Fruit fly (Drosophila melanogaster) whole organism, wandering third instar larva: ENCODE results near the gene Reck.

Source experiments
- Abd-B ChIP-seq: fragments of >200 bp; optimal IDR thresholded peaks from 2 replicates; lab custom pipeline; 2017; ENCODE audit warnings: missing biosample characterization, missing genetic modification characterization
- CG32264 ChIP-seq: fragments of 200-800 bp; sonication (Bioruptor generic); optimal IDR thresholded peaks from 2 replicates; lab custom pipeline; 2016; ENCODE audit warnings: missing biosample characterization, missing genetic modification characterization
- CG9705 ChIP-seq: fragments of 200-800 bp; sonication (Bioruptor generic); optimal IDR thresholded peaks from 2 replicates; lab custom pipeline; 2018; ENCODE audit warnings: missing biosample characterization, mild to moderate bottlenecking, missing genetic modification characterization
- CrebA ChIP-seq: fragments of 200-800 bp; sonication (Bioruptor generic); optimal IDR thresholded peaks from 2 replicates; lab custom pipeline; 2016; ENCODE audit warnings: missing biosample characterization, mild to moderate bottlenecking, missing genetic modification characterization, borderline replicate concordance
- Dfd ChIP-seq: fragments of >200 bp; optimal IDR thresholded peaks from 2 replicates; lab custom pipeline; 2017; ENCODE audit warnings: missing biosample characterization, missing genetic modification characterization
- Dif ChIP-seq: fragments of 200-275, 200-300 bp; sonication (Bioruptor generic); optimal IDR thresholded peaks from 2 replicates; lab custom pipeline; 2018; ENCODE audit warnings: missing biosample characterization, missing genetic modification characterization; ENCODE audit not compliant: partially characterized antibody
- GATAd ChIP-seq: sonication (Bioruptor generic); optimal IDR thresholded peaks from 2 replicates; lab custom pipeline; 2016; ENCODE audit warnings: missing biosample characterization, missing genetic modification characterization
- HLH106 ChIP-seq: fragments of 200-800 bp; optimal IDR thresholded peaks from 3 replicates; lab custom pipeline; 2019; ENCODE audit warnings: missing biosample characterization, mild to moderate bottlenecking, missing genetic modification characterization, moderate library complexity
- Hnf4 ChIP-seq: fragments of 200-800 bp; sonication (Bioruptor generic); optimal IDR thresholded peaks from 2 replicates; lab custom pipeline; 2016; ENCODE audit warnings: missing biosample characterization, mild to moderate bottlenecking, missing genetic modification characterization
- Hr78 ChIP-seq: fragments of >200 bp; optimal IDR thresholded peaks from 2 replicates; lab custom pipeline; 2017; ENCODE audit warnings: missing biosample characterization, missing genetic modification characterization
- Hr83 ChIP-seq: fragments of 200-300 bp; sonication (Bioruptor generic); optimal IDR thresholded peaks from 2 replicates; lab custom pipeline; 2016; ENCODE audit warnings: missing biosample characterization, mild to moderate bottlenecking, missing genetic modification characterization, moderate library complexity; ENCODE audit not compliant: poor library complexity, severe bottlenecking
- Jra ChIP-seq: sonication (Bioruptor generic); optimal IDR thresholded peaks from 2 replicates; lab custom pipeline; 2016; ENCODE audit warnings: missing biosample characterization, missing genetic modification characterization
- Mio ChIP-seq: sonication (Bioruptor generic); optimal IDR thresholded peaks from 2 replicates; lab custom pipeline; 2016; ENCODE audit warnings: missing biosample characterization, missing genetic modification characterization
- Myc ChIP-seq: fragments of >200 bp; optimal IDR thresholded peaks from 2 replicates; lab custom pipeline; 2017
- N ChIP-seq: fragments of >200 bp; optimal IDR thresholded peaks from 2 replicates; lab custom pipeline; 2018; ENCODE audit warnings: missing biosample characterization, missing external identifiers, missing genetic modification characterization
- OdsH ChIP-seq: fragments of 200-800 bp; sonication (Bioruptor generic); optimal IDR thresholded peaks from 2 replicates; lab custom pipeline; 2016; ENCODE audit warnings: missing biosample characterization, mild to moderate bottlenecking, missing genetic modification characterization
- Rel ChIP-seq, 2 experiments: fragments of 200-800 bp; sonication (Bioruptor generic) in 1 of 2; optimal IDR thresholded peaks; 2 replicates in 1 of 2; 3 replicates in 1 of 2; lab custom pipeline; 2016 to 2019; ENCODE audit warnings: mild to moderate bottlenecking in 2 of 2, missing biosample characterization in 2 of 2, missing genetic modification characterization in 2 of 2, moderate library complexity in 1 of 2
- Sp1 ChIP-seq: fragments of 200-800 bp; sonication (Bioruptor generic); optimal IDR thresholded peaks from 3 replicates; lab custom pipeline; 2019; ENCODE audit warnings: missing biosample characterization, mild to moderate bottlenecking, missing genetic modification characterization, moderate library complexity
- Vsx2 ChIP-seq: fragments of 200-300, 225-300 bp; sonication (Bioruptor generic); optimal IDR thresholded peaks from 2 replicates; lab custom pipeline; 2018; ENCODE audit warnings: missing biosample characterization, missing genetic modification characterization; ENCODE audit not compliant: partially characterized antibody
- br ChIP-seq: fragments of 200-800 bp; sonication (Bioruptor generic); optimal IDR thresholded peaks from 2 replicates; lab custom pipeline; 2016; ENCODE audit warnings: missing biosample characterization, missing genetic modification characterization
- brk ChIP-seq: fragments of 200-800 bp; sonication (Bioruptor generic); optimal IDR thresholded peaks from 2 replicates; lab custom pipeline; 2016; ENCODE audit warnings: missing biosample characterization, mild to moderate bottlenecking, missing genetic modification characterization
- dl ChIP-seq, 2 experiments: fragments of 175-275, 200-275 bp in 1 of 2; fragments of 200-275 bp in 1 of 2; sonication (Bioruptor generic); optimal IDR thresholded peaks; lab custom pipeline; 2018; ENCODE audit warnings: mild to moderate bottlenecking in 2 of 2, missing biosample characterization in 2 of 2, missing genetic modification characterization in 2 of 2, moderate library complexity in 2 of 2; ENCODE audit not compliant: partially characterized antibody in 2 of 2, insufficient read depth in 1 of 2
- dmrt93B ChIP-seq: fragments of 200-800 bp; sonication (Bioruptor generic); optimal IDR thresholded peaks from 2 replicates; lab custom pipeline; 2018; ENCODE audit warnings: missing biosample characterization, mild to moderate bottlenecking, missing genetic modification characterization
- dsf ChIP-seq: sonication (Bioruptor generic); optimal IDR thresholded peaks from 2 replicates; lab custom pipeline; 2016; ENCODE audit warnings: missing biosample characterization, missing genetic modification characterization, borderline replicate concordance
- ey ChIP-seq: fragments of 200-800 bp; sonication (Bioruptor generic); optimal IDR thresholded peaks from 2 replicates; lab custom pipeline; 2016; ENCODE audit warnings: missing biosample characterization, missing genetic modification characterization
- foxo ChIP-seq, 2 experiments: fragments of 200-800 bp; sonication (Bioruptor generic); optimal IDR thresholded peaks; 2 replicates in 1 of 2; 3 replicates in 1 of 2; lab custom pipeline; 2016 to 2017; ENCODE audit warnings: missing biosample characterization in 2 of 2, missing genetic modification characterization in 2 of 2
- fru ChIP-seq: fragments of 200-800 bp; sonication (Bioruptor generic); optimal IDR thresholded peaks from 3 replicates; lab custom pipeline; 2016; ENCODE audit warnings: missing biosample characterization, mild to moderate bottlenecking, missing genetic modification characterization
- h ChIP-seq: fragments of 200-800 bp; sonication (Bioruptor generic); optimal IDR thresholded peaks from 3 replicates; lab custom pipeline; 2016; ENCODE audit warnings: missing biosample characterization, mild to moderate bottlenecking, missing genetic modification characterization
- jim ChIP-seq: fragments of 175-275, 200-325 bp; sonication (Bioruptor generic); optimal IDR thresholded peaks from 2 replicates; lab custom pipeline; 2016; ENCODE audit warnings: missing biosample characterization, mild to moderate bottlenecking, missing genetic modification characterization
- lola ChIP-seq: fragments of >200 bp; optimal IDR thresholded peaks from 2 replicates; lab custom pipeline; 2017; ENCODE audit warnings: missing biosample characterization, missing genetic modification characterization
- pan ChIP-seq: fragments of >200 bp; optimal IDR thresholded peaks from 2 replicates; lab custom pipeline; 2017
- psq ChIP-seq: fragments of 200-800 bp; sonication (Bioruptor generic); optimal IDR thresholded peaks from 3 replicates; lab custom pipeline; 2017; ENCODE audit warnings: missing biosample characterization, mild to moderate bottlenecking, missing genetic modification characterization, moderate library complexity
- rgr ChIP-seq: fragments of 200-800 bp; sonication (Bioruptor generic); optimal IDR thresholded peaks from 3 replicates; lab custom pipeline; 2016; ENCODE audit warnings: missing biosample characterization, mild to moderate bottlenecking, missing genetic modification characterization
- sage ChIP-seq: fragments of 200-800 bp; sonication (Bioruptor generic); optimal IDR thresholded peaks from 2 replicates; lab custom pipeline; 2016; ENCODE audit warnings: missing biosample characterization, mild to moderate bottlenecking, missing genetic modification characterization
- sv ChIP-seq: fragments of 200-800 bp; sonication (Bioruptor generic); optimal IDR thresholded peaks from 3 replicates; lab custom pipeline; 2016; ENCODE audit warnings: missing biosample characterization, missing genetic modification characterization
- tai ChIP-seq: sonication (Bioruptor generic); optimal IDR thresholded peaks from 2 replicates; lab custom pipeline; 2016; ENCODE audit warnings: missing biosample characterization, missing genetic modification characterization
- usp ChIP-seq: fragments of >200 bp; optimal IDR thresholded peaks from 2 replicates; lab custom pipeline; 2017; ENCODE audit warnings: missing biosample characterization, missing genetic modification characterization
- woc ChIP-seq: sonication (Bioruptor generic); optimal IDR thresholded peaks from 2 replicates; lab custom pipeline; 2016; ENCODE audit warnings: missing biosample characterization, mild to moderate bottlenecking, missing genetic modification characterization

Gene Reck

DNA sequence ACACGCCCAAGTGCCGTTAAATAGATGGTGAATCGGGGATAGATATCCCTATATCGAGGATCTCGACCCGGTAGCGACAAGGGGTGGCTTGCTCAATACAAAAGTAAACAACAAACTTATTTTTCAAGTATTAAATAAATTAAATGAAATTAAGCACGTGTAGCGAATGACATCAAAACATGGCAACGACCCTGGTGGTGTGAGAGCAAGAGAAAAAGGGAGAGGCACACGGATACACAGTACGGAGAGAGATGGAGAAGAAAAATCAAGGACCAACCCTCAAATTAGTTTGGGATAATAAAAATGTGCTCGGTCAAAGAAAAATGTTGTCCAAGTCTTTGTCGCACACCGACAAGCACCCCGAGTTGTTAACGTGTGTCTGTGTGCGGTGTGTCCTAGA is 7.1 kb upstream of the Reck start:
- TF ChIP-seq OdsH (GFP tag; lab: Kevin White, UChicago): no peak
- no peak for TF ChIP-seq CG9705 (GFP tag; lab: Kevin White, UChicago)
- no peak for TF ChIP-seq tai (GFP tag; lab: Kevin White, UChicago)

DNA sequence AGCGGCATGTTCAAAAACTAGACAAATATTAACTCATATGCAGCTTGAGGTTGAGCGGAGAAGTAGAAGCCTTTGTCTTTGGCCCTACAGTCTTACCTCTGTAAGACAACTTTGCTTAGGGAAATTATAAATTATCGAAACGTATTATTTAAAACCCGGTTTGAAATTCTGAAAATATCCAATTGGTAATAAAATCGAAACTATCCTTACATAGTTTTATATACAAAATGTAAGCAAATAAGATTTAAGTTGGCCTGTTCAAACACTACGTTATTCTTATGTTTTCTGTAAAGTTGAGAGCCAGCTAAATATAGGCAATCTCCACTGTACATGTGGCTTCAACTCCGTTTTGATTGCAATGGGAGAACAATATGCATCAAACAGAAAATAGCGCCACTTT is 566 bp downstream of the Reck start:
- TF ChIP-seq HLH106 (tag; lab: Kevin White, UChicago) (peak; percentile 30), Mio (GFP tag; lab: Kevin White, UChicago) (no peak), foxo (GFP tag; optimal IDR thresholded peaks at IDR 0.05; lab: Kevin White, UChicago) (peak in 1 of 2 experiments; percentile 23), Dif (GFP tag; lab: Kevin White, UChicago) (no peak), Hr78 (GFP tag; lab: Kevin White, UChicago) (no peak), brk (GFP tag; lab: Kevin White, UChicago) (no peak)

DNA sequence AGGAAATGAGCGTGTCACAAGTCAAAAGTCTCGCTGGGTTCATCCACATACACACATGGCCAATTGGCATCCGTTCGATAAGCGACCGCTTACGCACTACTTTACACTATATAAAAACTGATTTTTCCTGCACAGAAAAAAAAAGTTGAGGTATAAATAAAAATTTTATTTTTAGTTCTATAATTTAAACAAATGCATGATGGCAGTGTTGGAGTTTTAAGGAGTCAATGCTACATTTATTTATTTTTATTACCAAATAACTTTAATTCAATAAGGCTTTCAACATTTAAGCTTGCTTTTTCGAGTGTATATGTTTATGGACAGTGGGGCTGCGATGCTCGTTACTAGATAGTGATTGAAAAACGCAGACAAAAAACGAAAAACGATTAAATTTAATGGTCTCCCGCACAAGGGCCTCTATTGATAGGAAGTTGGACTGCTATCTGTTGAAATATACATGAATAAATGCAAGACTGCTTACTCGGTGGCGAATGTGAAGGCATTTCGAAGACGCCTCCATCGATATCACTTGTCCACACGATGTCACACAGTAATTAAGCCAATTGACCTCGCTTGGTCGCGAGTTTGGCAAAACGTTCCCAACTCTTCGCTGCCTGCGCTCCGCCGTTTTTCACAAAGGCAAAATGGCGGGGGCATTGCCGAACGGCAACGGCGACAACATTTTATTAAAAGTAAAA is 2.1 kb downstream of the Reck start:
- no peak for TF ChIP-seq Hr78 (GFP tag; lab: Kevin White, UChicago)
- no peak for TF ChIP-seq tai (GFP tag; lab: Kevin White, UChicago)
- TF ChIP-seq CG9705 (GFP tag; lab: Kevin White, UChicago): no peak
- no peak for TF ChIP-seq dsf
- no peak for TF ChIP-seq GATAd
- TF ChIP-seq brk (GFP tag; lab: Kevin White, UChicago): no peak
- TF ChIP-seq Sp1: peak; percentile 29
- no peak for TF ChIP-seq N
- TF ChIP-seq h: peak; percentile 9
- TF ChIP-seq Hr83: no peak
- no peak for TF ChIP-seq Dif (GFP tag; lab: Kevin White, UChicago)
- no peak for TF ChIP-seq usp (GFP tag; lab: Kevin White, UChicago)
- no peak for TF ChIP-seq Myc (lab: Kevin White, UChicago)
- no peak for TF ChIP-seq Vsx2 (GFP tag; lab: Kevin White, UChicago)
- TF ChIP-seq rgr: peak; percentile 43
- TF ChIP-seq Dfd (GFP tag; lab: Kevin White, UChicago): no peak
- TF ChIP-seq dl (GFP tag; optimal IDR thresholded peaks at IDR 0.05; lab: Kevin White, UChicago; ENCODE audit: insufficient read depth in 1 of 2, partially characterized antibody in 2 of 2): no peak
- TF ChIP-seq HLH106 (tag; lab: Kevin White, UChicago): peak; percentile 29
- peak; percentile 5 for TF ChIP-seq Hnf4 (GFP tag; lab: Kevin White, UChicago)
- TF ChIP-seq sv (GFP tag; lab: Kevin White, UChicago): peak; percentile 0
- no peak for TF ChIP-seq Abd-B (GFP tag; lab: Kevin White, UChicago)
- no peak for TF ChIP-seq CrebA (GFP tag; lab: Kevin White, UChicago)
- no peak for TF ChIP-seq Jra (GFP tag; lab: Kevin White, UChicago)
- no peak for TF ChIP-seq ey
- no peak for TF ChIP-seq jim (GFP tag; lab: Kevin White, UChicago)
- peak; percentile 21 for TF ChIP-seq br
- TF ChIP-seq Mio (GFP tag; lab: Kevin White, UChicago): no peak
- TF ChIP-seq sage: no peak
- TF ChIP-seq lola (GFP tag; lab: Kevin White, UChicago): no peak
- TF ChIP-seq Rel (GFP tag; optimal IDR thresholded peaks at IDR 0.05; lab: Kevin White, UChicago): no peak
- no peak for TF ChIP-seq Rel (tag; optimal IDR thresholded peaks at IDR 0.05; lab: Kevin White, UChicago)
- no peak for TF ChIP-seq woc
- peak; percentile 24 for TF ChIP-seq fru (GFP tag; lab: Kevin White, UChicago)
- peak; percentile 24 for TF ChIP-seq psq (GFP tag; lab: Kevin White, UChicago)
- TF ChIP-seq CG32264 (GFP tag; lab: Kevin White, UChicago): no peak
- no peak for TF ChIP-seq dmrt93B (GFP tag; lab: Kevin White, UChicago)
- TF ChIP-seq OdsH (GFP tag; lab: Kevin White, UChicago): no peak
- no peak for TF ChIP-seq pan
- TF ChIP-seq foxo (GFP tag; optimal IDR thresholded peaks at IDR 0.05; lab: Kevin White, UChicago): peak in 1 of 2 experiments; percentile 50
